Fruit fly (Drosophila melanogaster) whole organism, pupa: ENCODE data around the gene CG7025.

ENCODE experiments used
- CG12605 ChIP-seq: fragments of 200-800 bp; sonication (Bioruptor generic); IDR thresholded peaks from 2 replicates; pipeline ENCODE4 v1.3.6; 2022; ENCODE audit warnings: missing biosample characterization, missing genetic modification characterization
- CG13204 ChIP-seq: fragments of 200-800 bp; sonication (Bioruptor generic); optimal IDR thresholded peaks from 2 replicates; lab custom pipeline; 2018; ENCODE audit warnings: missing biosample characterization, mild to moderate bottlenecking, missing genetic modification characterization, moderate library complexity
- CG14655 ChIP-seq: fragments of 200-800 bp; sonication (Bioruptor generic); optimal IDR thresholded peaks from 3 replicates; lab custom pipeline; 2017; ENCODE audit warnings: mild to moderate bottlenecking, missing biosample characterization, missing genetic modification reagents, missing genetic modification characterization
- CG15710 ChIP-seq: fragments of 200-800 bp; sonication (Bioruptor generic); optimal IDR thresholded peaks from 2 replicates; lab custom pipeline; 2018; ENCODE audit warnings: missing biosample characterization, mild to moderate bottlenecking, missing genetic modification characterization, moderate library complexity
- CG4496 ChIP-seq: fragments of 200-800 bp; sonication (Bioruptor generic); IDR thresholded peaks from 3 replicates; pipeline ENCODE4 v1.3.6; 2022; ENCODE audit warnings: missing biosample characterization, missing genetic modification characterization
- EcR ChIP-seq: fragments of 200-800 bp; sonication (Bioruptor generic); optimal IDR thresholded peaks from 3 replicates; lab custom pipeline; 2019; ENCODE audit warnings: missing biosample characterization, missing genetic modification characterization, mild to moderate bottlenecking, moderate library complexity, missing genetic modification reagents
- rn ChIP-seq: fragments of 200-800 bp; sonication (Bioruptor generic); IDR thresholded peaks from 2 replicates; pipeline ENCODE4 v1.3.6; 2022; ENCODE audit warnings: missing biosample characterization, missing genetic modification characterization

DNA sequence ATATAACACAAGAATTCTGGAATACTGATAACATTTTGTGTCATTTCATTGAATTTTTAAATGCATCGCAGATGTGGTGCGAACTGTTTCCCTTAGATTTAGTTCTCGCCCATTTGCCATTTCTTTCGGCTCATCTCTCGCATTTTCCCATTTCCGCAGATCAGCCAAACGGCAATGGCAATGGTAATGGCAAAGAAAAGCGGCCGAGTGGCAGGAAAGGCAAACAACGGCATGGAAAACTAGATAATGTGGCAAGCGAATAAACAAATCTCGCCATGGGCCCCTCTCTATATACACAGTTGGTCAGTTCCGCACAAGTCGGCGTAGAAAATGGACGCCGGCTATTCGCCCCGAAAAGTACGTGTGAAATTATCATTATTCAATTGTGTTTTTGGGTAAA lies 26.7 kb downstream of the CG7025 start, which contains the start of gene Myo28B1:
- TF ChIP-seq CG4496 (no peak), CG13204 (GFP tag; lab: Kevin White, UChicago) (no peak), CG12605 (GFP tag; lab: Robert Waterston, UW) (no peak), CG14655 (GFP tag; lab: Kevin White, UChicago) (no peak), CG15710 (tag; lab: Kevin White, UChicago) (no peak), rn (GFP tag; lab: Robert Waterston, UW) (no peak), EcR (GFP tag; lab: Kevin White, UChicago) (no peak)
